Fruit fly (Drosophila melanogaster) whole organism, embryonic: ENCODE data around the gene Cand1.

ENCODE experiments used
- Asciz ChIP-seq: fragments of 200-800 bp; sonication (Bioruptor generic); optimal IDR thresholded peaks from 2 replicates; lab custom pipeline; 2017; ENCODE audit warnings: missing biosample characterization, mild to moderate bottlenecking, missing genetic modification characterization, missing genetic modification reagents
- BEAF-32 ChIP-seq: fragments of 200-800 bp; sonication (Bioruptor generic); optimal IDR thresholded peaks from 3 replicates; lab custom pipeline; 2017; ENCODE audit warnings: missing biosample characterization, missing genetic modification characterization, mild to moderate bottlenecking, moderate library complexity, missing genetic modification reagents
- Bgb ChIP-seq: fragments of 200-800 bp; sonication (Bioruptor generic); IDR thresholded peaks from 2 replicates; pipeline ENCODE4 v1.3.6; 2022; ENCODE audit warnings: missing biosample characterization, missing genetic modification characterization; ENCODE audit not compliant: partially characterized antibody
- CG10209 ChIP-seq: fragments of 200-800 bp; sonication (Bioruptor generic); optimal IDR thresholded peaks from 3 replicates; lab custom pipeline; 2017; ENCODE audit warnings: missing biosample characterization, mild to moderate bottlenecking, missing genetic modification characterization, missing genetic modification reagents
- CG11696 ChIP-seq: fragments of 200-800 bp; sonication (Bioruptor generic); IDR thresholded peaks from 2 replicates; pipeline ENCODE4 v1.3.6; 2022; ENCODE audit warnings: missing biosample characterization, missing genetic modification characterization
- CG12104 ChIP-seq: fragments of 200-800 bp; sonication (Bioruptor generic); optimal IDR thresholded peaks from 3 replicates; lab custom pipeline; 2016; ENCODE audit warnings: missing biosample characterization, missing genetic modification characterization
- CG12391 ChIP-seq: fragments of 200-800 bp; sonication (Bioruptor generic); optimal IDR thresholded peaks from 3 replicates; lab custom pipeline; 2018; ENCODE audit warnings: missing biosample characterization, mild to moderate bottlenecking, missing genetic modification characterization, moderate library complexity
- CG14860 ChIP-seq: fragments of 200-800 bp; sonication (Bioruptor generic); IDR thresholded peaks from 3 replicates; pipeline ENCODE4 v1.3.6; 2022; ENCODE audit warnings: missing biosample characterization, missing genetic modification characterization; ENCODE audit not compliant: partially characterized antibody
- CG16779 ChIP-seq: fragments of 200-800 bp; sonication (Bioruptor generic); IDR thresholded peaks from 2 replicates; pipeline ENCODE4 v1.3.6; 2022; ENCODE audit warnings: missing biosample characterization, missing genetic modification characterization
- CG18262 ChIP-seq: fragments of 200-800 bp; optimal IDR thresholded peaks from 3 replicates; lab custom pipeline; 2019; ENCODE audit warnings: missing biosample characterization, mild to moderate bottlenecking, missing genetic modification characterization, moderate library complexity
- CG3995 ChIP-seq: fragments of 200-800 bp; sonication (Bioruptor generic); optimal IDR thresholded peaks from 3 replicates; lab custom pipeline; 2016; ENCODE audit warnings: missing biosample characterization, missing genetic modification characterization
- CG4404 ChIP-seq: fragments of 200-800 bp; sonication (Bioruptor generic); IDR thresholded peaks from 2 replicates; pipeline ENCODE4 v1.3.6; 2022; ENCODE audit warnings: missing biosample characterization, missing genetic modification characterization
- CG4424 ChIP-seq: fragments of 200-800 bp; sonication (Bioruptor generic); optimal IDR thresholded peaks from 3 replicates; lab custom pipeline; 2016; ENCODE audit warnings: missing biosample characterization, missing genetic modification characterization
- CG6689 ChIP-seq: fragments of 200-800 bp; sonication (Bioruptor generic); IDR thresholded peaks from 2 replicates; pipeline ENCODE4 v1.3.6; 2022; ENCODE audit warnings: missing biosample characterization, missing genetic modification characterization
- CG7963 ChIP-seq: fragments of 200-800 bp; sonication (Bioruptor generic); IDR thresholded peaks from 3 replicates; pipeline ENCODE4 v1.3.6; 2022; ENCODE audit warnings: missing biosample characterization, missing genetic modification characterization; ENCODE audit not compliant: partially characterized antibody
- CG9437 ChIP-seq: fragments of 200-800 bp; sonication (Bioruptor generic); optimal IDR thresholded peaks from 2 replicates; lab custom pipeline; 2018; ENCODE audit warnings: missing biosample characterization, mild to moderate bottlenecking, missing genetic modification characterization
- D19A ChIP-seq: fragments of 200-800 bp; optimal IDR thresholded peaks from 3 replicates; lab custom pipeline; 2019; ENCODE audit warnings: missing biosample characterization, mild to moderate bottlenecking, missing genetic modification characterization, moderate library complexity
- Dp ChIP-seq: fragments of 200-800 bp; sonication (Bioruptor generic); optimal IDR thresholded peaks from 2 replicates; lab custom pipeline; 2018; ENCODE audit warnings: missing biosample characterization, mild to moderate bottlenecking, missing genetic modification characterization, moderate library complexity
- ERR ChIP-seq: fragments of 200-800 bp; sonication (Bioruptor generic); optimal IDR thresholded peaks from 2 replicates; lab custom pipeline; 2016; ENCODE audit warnings: missing biosample characterization, missing genetic modification characterization
- Gsc ChIP-seq: fragments of 200-800 bp; sonication (Bioruptor generic); IDR thresholded peaks from 2 replicates; pipeline ENCODE4 v1.3.6; 2022; ENCODE audit warnings: missing biosample characterization, missing genetic modification characterization
- Lim3 ChIP-seq: fragments of 200-800 bp; sonication (Bioruptor generic); IDR thresholded peaks from 2 replicates; pipeline ENCODE4 v1.3.6; 2022; ENCODE audit warnings: missing biosample characterization, missing genetic modification characterization
- Mad ChIP-seq: fragments of 200-800 bp; sonication (Bioruptor generic); optimal IDR thresholded peaks from 2 replicates; lab custom pipeline; 2016; ENCODE audit warnings: missing biosample characterization, missing genetic modification characterization
- NK7.1 ChIP-seq: fragments of 200-800 bp; sonication (Bioruptor generic); optimal IDR thresholded peaks from 3 replicates; lab custom pipeline; 2016; ENCODE audit warnings: missing biosample characterization, missing genetic modification characterization
- Sry-β ChIP-seq: fragments of 200-800 bp; sonication (Bioruptor generic); optimal IDR thresholded peaks from 2 replicates; lab custom pipeline; 2018; ENCODE audit warnings: missing biosample characterization, mild to moderate bottlenecking, missing genetic modification characterization, moderate library complexity
- ara ChIP-seq: fragments of 200-800 bp; sonication (Bioruptor generic); IDR thresholded peaks from 2 replicates; pipeline ENCODE4 v1.3.6; 2022; ENCODE audit warnings: missing biosample characterization, missing genetic modification characterization
- ase ChIP-seq: fragments of 200-800 bp; sonication (Bioruptor generic); IDR thresholded peaks from 3 replicates; pipeline ENCODE4 v1.3.6; 2022; ENCODE audit warnings: missing biosample characterization, missing genetic modification characterization
- bigmax ChIP-seq: fragments of 200-800 bp; sonication (Bioruptor generic); optimal IDR thresholded peaks from 2 replicates; lab custom pipeline; 2018; ENCODE audit warnings: missing biosample characterization, mild to moderate bottlenecking, missing genetic modification characterization
- cas ChIP-seq: fragments of 200-800 bp; sonication (Bioruptor generic); IDR thresholded peaks from 2 replicates; pipeline ENCODE4 v1.3.6; 2022; ENCODE audit warnings: missing biosample characterization, missing genetic modification characterization
- caup ChIP-seq: fragments of 200-800 bp; sonication (Bioruptor generic); optimal IDR thresholded peaks from 3 replicates; lab custom pipeline; 2017; ENCODE audit warnings: missing biosample characterization, mild to moderate bottlenecking, missing genetic modification characterization, moderate library complexity; ENCODE audit not compliant: severe bottlenecking
- croc ChIP-seq: fragments of 200-800 bp; sonication (Bioruptor generic); conservative IDR thresholded peaks from 3 replicates; pipeline ENCODE4 v1.3.6; 2022; ENCODE audit warnings: missing biosample characterization, missing genetic modification characterization
- dimm ChIP-seq: fragments of 200-800 bp; sonication (Bioruptor generic); IDR thresholded peaks from 2 replicates; pipeline ENCODE4 v1.3.6; 2022; ENCODE audit warnings: missing biosample characterization, missing genetic modification characterization
- dmrt99B ChIP-seq: fragments of 200-800 bp; sonication (Bioruptor generic); optimal IDR thresholded peaks from 2 replicates; lab custom pipeline; 2018; ENCODE audit warnings: missing biosample characterization, mild to moderate bottlenecking, missing genetic modification characterization, moderate library complexity
- fd3F ChIP-seq: fragments of 200-800 bp; sonication (Bioruptor generic); optimal IDR thresholded peaks from 2 replicates; lab custom pipeline; 2018; ENCODE audit warnings: missing biosample characterization, mild to moderate bottlenecking, missing genetic modification characterization, moderate library complexity
- h ChIP-seq: fragments of >200 bp; optimal IDR thresholded peaks from 2 replicates; lab custom pipeline; 2017
- her ChIP-seq: fragments of 200-800 bp; sonication (Bioruptor generic); optimal IDR thresholded peaks from 2 replicates; lab custom pipeline; 2016; ENCODE audit warnings: missing biosample characterization, missing genetic modification characterization
- kay ChIP-seq: fragments of 200-800 bp; sonication (Bioruptor generic); optimal IDR thresholded peaks from 2 replicates; lab custom pipeline; 2016; ENCODE audit warnings: missing biosample characterization, missing genetic modification characterization
- kni ChIP-seq: fragments of 200-800 bp; sonication (Bioruptor generic); optimal IDR thresholded peaks from 3 replicates; lab custom pipeline; 2017; ENCODE audit warnings: mild to moderate bottlenecking, missing biosample characterization, missing genetic modification reagents, missing genetic modification characterization
- luna ChIP-seq: fragments of 200-800 bp; sonication (Bioruptor generic); optimal IDR thresholded peaks from 2 replicates; lab custom pipeline; 2016; ENCODE audit warnings: missing biosample characterization, missing genetic modification characterization
- nerfin-1 ChIP-seq: fragments of 200-800 bp; sonication (Bioruptor generic); optimal IDR thresholded peaks from 3 replicates; lab custom pipeline; 2019; ENCODE audit warnings: missing biosample characterization, mild to moderate bottlenecking, missing genetic modification characterization, moderate library complexity
- nerfin-2 ChIP-seq: fragments of 200-800 bp; sonication (Bioruptor generic); IDR thresholded peaks from 2 replicates; pipeline ENCODE4 v1.3.6; 2022; ENCODE audit warnings: missing biosample characterization, missing genetic modification characterization; ENCODE audit not compliant: partially characterized antibody
- nmo ChIP-seq: fragments of 200-800 bp; sonication (Bioruptor generic); optimal IDR thresholded peaks from 2 replicates; lab custom pipeline; 2018; ENCODE audit warnings: missing biosample characterization, mild to moderate bottlenecking, missing genetic modification characterization, moderate library complexity
- repo ChIP-seq: fragments of 200-800 bp; sonication (Bioruptor generic); optimal IDR thresholded peaks from 2 replicates; lab custom pipeline; 2016; ENCODE audit warnings: missing biosample characterization, missing genetic modification characterization
- rib ChIP-seq: fragments of 200-800 bp; sonication (Bioruptor generic); IDR thresholded peaks from 2 replicates; pipeline ENCODE4 v1.3.6; 2022; ENCODE audit warnings: missing biosample characterization, missing genetic modification characterization
- ro ChIP-seq: fragments of 200-800 bp; sonication (Bioruptor generic); IDR thresholded peaks from 2 replicates; pipeline ENCODE4 v1.3.6; 2022; ENCODE audit warnings: missing biosample characterization, missing genetic modification characterization
- salm ChIP-seq: fragments of 200-800 bp; sonication (Bioruptor generic); optimal IDR thresholded peaks from 2 replicates; lab custom pipeline; 2018; ENCODE audit warnings: missing biosample characterization, mild to moderate bottlenecking, missing genetic modification characterization
- sd ChIP-seq: fragments of 200-800 bp; sonication (Bioruptor generic); optimal IDR thresholded peaks from 3 replicates; lab custom pipeline; 2018; ENCODE audit warnings: missing biosample characterization, mild to moderate bottlenecking, missing genetic modification characterization, moderate library complexity
- slou ChIP-seq: fragments of 200-800 bp; sonication (Bioruptor generic); optimal IDR thresholded peaks from 3 replicates; lab custom pipeline; 2016; ENCODE audit warnings: missing biosample characterization, missing genetic modification characterization
- tup ChIP-seq: fragments of 200-800 bp; sonication (Bioruptor generic); optimal IDR thresholded peaks from 2 replicates; lab custom pipeline; 2016; ENCODE audit warnings: missing biosample characterization, mild to moderate bottlenecking, missing genetic modification characterization, moderate library complexity
- tx ChIP-seq: fragments of 200-800 bp; sonication (Bioruptor generic); optimal IDR thresholded peaks from 2 replicates; lab custom pipeline; 2016; ENCODE audit warnings: missing biosample characterization, missing genetic modification characterization
- z ChIP-seq: fragments of 200-800 bp; sonication (Bioruptor generic); IDR thresholded peaks from 3 replicates; pipeline ENCODE4 v1.3.6; 2022; ENCODE audit warnings: missing biosample characterization, missing genetic modification characterization

Gene Cand1

dm6 chr2L:10314327-10315210, 47.9 kb downstream of the Cand1 start, which contains the start of the genes Usp14 and CG4972 (continued):
- TF ChIP-seq CG11696 (GFP tag; lab: Robert Waterston, UW) (no peak), z (GFP tag; lab: Robert Waterston, UW) (no peak), ara (no peak), CG14860 (GFP tag; lab: Robert Waterston, UW) (no peak), salm (tag; lab: Kevin White, UChicago) (no peak), fd3F (no peak), CG16779 (no peak), ro (no peak), cas (GFP tag; lab: Robert Waterston, UW) (no peak), Bgb (GFP tag; lab: Robert Waterston, UW) (peak; percentile 38; the same call in 1 of the 2 replicates), sd (tag; lab: Kevin White, UChicago) (no peak), rib (GFP tag; lab: Robert Waterston, UW) (no peak), CG4424 (GFP tag; lab: Kevin White, UChicago) (no peak), caup (GFP tag; lab: Kevin White, UChicago) (no peak), Sry-β (GFP tag; lab: Kevin White, UChicago) (peak; percentile 61), CG7963 (GFP tag; lab: Robert Waterston, UW) (0 out of 3 replicates have a peak, but pooled peaks have one; percentile 6), nerfin-2 (GFP tag; lab: Robert Waterston, UW) (no peak), tx (GFP tag; lab: Kevin White, UChicago) (no peak), NK7.1 (GFP tag; lab: Kevin White, UChicago) (no peak), luna (GFP tag; lab: Kevin White, UChicago) (no peak), CG18262 (tag; lab: Kevin White, UChicago) (peak; percentile 48), h (lab: Kevin White, UChicago) (no peak), ase (GFP tag; lab: Robert Waterston, UW) (no peak), tup (GFP tag; lab: Kevin White, UChicago) (no peak), Asciz (GFP tag; lab: Kevin White, UChicago) (no peak), bigmax (peak; percentile 90), croc (GFP tag; lab: Robert Waterston, UW) (no peak), dmrt99B (no peak), dimm (GFP tag; lab: Robert Waterston, UW) (no peak), CG9437 (GFP tag; lab: Kevin White, UChicago) (no peak), CG3995 (peak; percentile 77), kay (GFP tag; lab: Kevin White, UChicago) (no peak), Mad (GFP tag; lab: Kevin White, UChicago) (no peak), Dp (no peak), BEAF-32 (GFP tag; lab: Kevin White, UChicago) (peak; percentile 80), slou (GFP tag; lab: Kevin White, UChicago) (no peak), nmo (GFP tag; lab: Kevin White, UChicago) (peak; percentile 71), kni (GFP tag; lab: Kevin White, UChicago) (no peak), CG6689 (GFP tag; lab: Robert Waterston, UW) (no peak), CG10209 (GFP tag; lab: Kevin White, UChicago) (no peak), CG4404 (GFP tag; lab: Robert Waterston, UW) (no peak), her (GFP tag; lab: Kevin White, UChicago) (no peak), repo (GFP tag; lab: Kevin White, UChicago) (no peak), D19A (tag; lab: Kevin White, UChicago) (no peak), CG12104 (peak; percentile 20), ERR (GFP tag; lab: Kevin White, UChicago) (no peak), nerfin-1 (no peak), CG12391 (tag; lab: Kevin White, UChicago) (peak; percentile 38), Lim3 (no peak), Gsc (GFP tag; lab: Robert Waterston, UW) (no peak)
